Worm (Caenorhabditis elegans) whole organism, mixed stage, embryonic: ENCODE measurements around the gene srj-24.

Experiments used
- M03D4.4 ChIP-seq: sonication (generic microtip); optimal IDR thresholded peaks from 2 replicates; lab custom pipeline; 2017; ENCODE audit warnings: mild to moderate bottlenecking, missing genetic modification characterization, missing compliant biosample characterization
- ceh-39 ChIP-seq: fragments of 150-350 bp; optimal IDR thresholded peaks from 2 replicates; lab custom pipeline; 2014; ENCODE audit warnings: missing biosample characterization, missing genetic modification characterization
- ceh-43 ChIP-seq: fragments of 200-800 bp; sonication (Bioruptor generic); optimal IDR thresholded peaks from 2 replicates; lab custom pipeline; 2018; ENCODE audit warnings: mild to moderate bottlenecking, missing genetic modification characterization, moderate library complexity, missing compliant biosample characterization
- elt-1 ChIP-seq: sonication (generic microtip); optimal IDR thresholded peaks from 2 replicates; lab custom pipeline; 2017; ENCODE audit warnings: missing genetic modification characterization, mild to moderate bottlenecking, missing compliant biosample characterization, antibody characterized with exemption, moderate library complexity, borderline replicate concordance; ENCODE audit not compliant: insufficient read depth
- ham-2 ChIP-seq: fragments of 200-800 bp; sonication (Bioruptor generic); optimal IDR thresholded peaks from 2 replicates; lab custom pipeline; 2018; ENCODE audit warnings: mild to moderate bottlenecking, missing genetic modification characterization, missing compliant biosample characterization
- lsy-2 ChIP-seq: fragments of 150-350 bp; optimal IDR thresholded peaks from 2 replicates; lab custom pipeline; 2014; ENCODE audit warnings: missing biosample characterization, missing genetic modification characterization
- mab-5 ChIP-seq: fragments of 150-350 bp; optimal IDR thresholded peaks from 2 replicates; lab custom pipeline; 2014; ENCODE audit warnings: missing biosample characterization, missing genetic modification characterization
- nhr-28 ChIP-seq: fragments of 150-350 bp; optimal IDR thresholded peaks from 2 replicates; lab custom pipeline; 2014; ENCODE audit warnings: missing biosample characterization, missing genetic modification characterization
- sem-2 ChIP-seq: fragments of 200-800 bp; sonication (Bioruptor generic); optimal IDR thresholded peaks from 2 replicates; lab custom pipeline; 2018; ENCODE audit warnings: mild to moderate bottlenecking, missing genetic modification characterization, missing compliant biosample characterization
- ztf-11 ChIP-seq: fragments of 150-350 bp; optimal IDR thresholded peaks from 2 replicates; lab custom pipeline; 2014; ENCODE audit warnings: missing biosample characterization, missing genetic modification characterization

DNA sequence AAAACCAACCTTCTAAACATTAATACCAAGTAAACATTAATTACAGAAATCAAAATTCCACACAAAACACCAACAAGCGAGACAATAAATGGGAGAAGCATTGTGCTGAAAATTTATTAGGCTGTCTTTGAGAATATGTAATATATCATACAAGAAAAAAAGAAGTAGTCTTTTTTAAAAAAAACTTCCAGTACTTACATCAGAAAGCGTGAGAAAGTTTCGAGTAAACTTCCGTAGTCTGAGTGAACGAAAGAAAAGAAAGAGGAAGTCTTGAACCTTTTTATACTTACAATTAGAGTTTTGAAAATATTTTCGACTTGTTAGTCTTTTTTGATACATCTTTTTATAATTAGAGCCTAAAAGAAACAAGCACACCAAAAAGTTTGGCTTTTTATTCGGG, 18.9 kb downstream of the srj-24 start, which contains the start of gene srbc-40:
- TF ChIP-seq ceh-43, result no peak
- no peak for TF ChIP-seq ceh-39 (tag; lab: Kevin White, UChicago)
- no peak for TF ChIP-seq nhr-28 (tag; lab: Kevin White, UChicago)
- TF ChIP-seq lsy-2 (tag; lab: Kevin White, UChicago), result no peak
- no peak for TF ChIP-seq ham-2 (GFP tag; lab: Kevin White, UChicago)
- no peak for TF ChIP-seq mab-5 (tag; lab: Kevin White, UChicago)
- TF ChIP-seq sem-2 (GFP tag; lab: Kevin White, UChicago), result no peak
- no peak for TF ChIP-seq elt-1 (tag; lab: Kevin White, UChicago)
- no peak for TF ChIP-seq ztf-11 (tag; lab: Kevin White, UChicago)
- no peak for TF ChIP-seq M03D4.4 (tag; lab: Kevin White, UChicago)
